Worm (Caenorhabditis elegans): ENCODE data around the gene F53F4.4.

F53F4.4 gene

ce11 chrV:13578637-13579036, 14.5 kb upstream of the F53F4.4 start, which contains the start of gene C50B8.6:
C50B8.6 (plus strand) TSS chrV:13578972.
- TF ChIP-seq him-1 (tag; optimal IDR thresholded peaks at IDR 0.05), result no peak
- no peak for TF ChIP-seq dao-5 (tag; optimal IDR thresholded peaks at IDR 0.05)
- TF ChIP-seq W03F9.2 (tag; optimal IDR thresholded peaks at IDR 0.05), result no peak

ce11 chrV:13580696-13581095, 12.5 kb upstream of the F53F4.4 start, which contains the start of gene C50B8.5:
C50B8.5 (plus strand) TSS chrV:13580968.
- TF ChIP-seq dao-5 (tag; optimal IDR thresholded peaks at IDR 0.05), result no peak
- TF ChIP-seq him-1 (tag; optimal IDR thresholded peaks at IDR 0.05), result no peak
- TF ChIP-seq W03F9.2 (tag; optimal IDR thresholded peaks at IDR 0.05), result no peak

- no peak for TF ChIP-seq W03F9.2 (tag; optimal IDR thresholded peaks at IDR 0.05)
- TF ChIP-seq him-1 (tag; optimal IDR thresholded peaks at IDR 0.05), result no peak
- no peak for TF ChIP-seq dao-5 (tag; optimal IDR thresholded peaks at IDR 0.05)
Observed at ce11 chrV:13584484-13584883, 8.7 kb upstream of the F53F4.4 start, which contains the start of gene F53F4.1. F53F4.1 (plus strand) TSS chrV:13584784.

ce11 chrV:13587902-13588301, 5.3 kb upstream of the F53F4.4 start, which contains the start of gene F53F4.17:
F53F4.17 (plus strand) TSS chrV:13588202.
- TF ChIP-seq W03F9.2 (tag; optimal IDR thresholded peaks at IDR 0.05), result no peak
- no peak for TF ChIP-seq dao-5 (tag; optimal IDR thresholded peaks at IDR 0.05)
- TF ChIP-seq him-1 (tag; optimal IDR thresholded peaks at IDR 0.05), result no peak

ce11 chrV:13589494-13590176, 3.5 kb upstream of the F53F4.4 start, which contains the start of the genes F53F4.2 and F53F4.18:
F53F4.2 (minus strand) TSS chrV:13589594.
F53F4.18 (plus strand) TSS chrV:13590126.
- no peak for TF ChIP-seq him-1 (tag; optimal IDR thresholded peaks at IDR 0.05)
- TF ChIP-seq dao-5 (tag; optimal IDR thresholded peaks at IDR 0.05), result no peak
- no peak for TF ChIP-seq W03F9.2 (tag; optimal IDR thresholded peaks at IDR 0.05)

ce11 chrV:13591504-13592174, 1.5 kb upstream of the F53F4.4 start, which contains the start of gene tbcb-1:
tbcb-1 (plus strand) TSS chrV:13592124.
- TF ChIP-seq him-1 (tag; optimal IDR thresholded peaks at IDR 0.05) (no peak), dao-5 (tag; optimal IDR thresholded peaks at IDR 0.05) (no peak), W03F9.2 (tag; optimal IDR thresholded peaks at IDR 0.05) (peak; percentile 23)

ce11 chrV:13598370-13598769, 5.2 kb downstream of the F53F4.4 start:
- no peak for TF ChIP-seq him-1 (tag; optimal IDR thresholded peaks at IDR 0.05)
- no peak for TF ChIP-seq W03F9.2 (tag; optimal IDR thresholded peaks at IDR 0.05)
- TF ChIP-seq dao-5 (tag; optimal IDR thresholded peaks at IDR 0.05), result no peak

ce11 chrV:13600882-13601281, 7.7 kb downstream of the F53F4.4 start, which contains the start of gene rdy-2:
rdy-2 (minus strand) TSS chrV:13600982.
- TF ChIP-seq W03F9.2 (tag; optimal IDR thresholded peaks at IDR 0.05) (no peak), dao-5 (tag; optimal IDR thresholded peaks at IDR 0.05) (no peak), him-1 (tag; optimal IDR thresholded peaks at IDR 0.05) (no peak)

ce11 chrV:13606651-13607242, 13.6 kb downstream of the F53F4.4 start, which contains the start of gene fmo-4:
fmo-4 (minus strand) TSS chrV:13606701.
- TF ChIP-seq dao-5 (tag; optimal IDR thresholded peaks at IDR 0.05), result no peak
- no peak for TF ChIP-seq W03F9.2 (tag; optimal IDR thresholded peaks at IDR 0.05)
- TF ChIP-seq him-1 (tag; optimal IDR thresholded peaks at IDR 0.05), result no peak

- TF ChIP-seq W03F9.2 (tag; optimal IDR thresholded peaks at IDR 0.05) (no peak), dao-5 (tag; optimal IDR thresholded peaks at IDR 0.05) (no peak), him-1 (tag; optimal IDR thresholded peaks at IDR 0.05) (no peak)
Observed at ce11 chrV:13608486-13608885, 15.3 kb downstream of the F53F4.4 start.

ce11 chrV:13609806-13610205, 16.6 kb downstream of the F53F4.4 start:
- TF ChIP-seq dao-5 (tag; optimal IDR thresholded peaks at IDR 0.05) (no peak), W03F9.2 (tag; optimal IDR thresholded peaks at IDR 0.05) (no peak), him-1 (tag; optimal IDR thresholded peaks at IDR 0.05) (no peak)

ce11 chrV:13611782-13612181, 18.6 kb downstream of the F53F4.4 start, which contains the start of gene spig-9:
spig-9 (minus strand) TSS chrV:13611882.
- TF ChIP-seq dao-5 (tag; optimal IDR thresholded peaks at IDR 0.05), result no peak
- TF ChIP-seq him-1 (tag; optimal IDR thresholded peaks at IDR 0.05), result no peak
- no peak for TF ChIP-seq W03F9.2 (tag; optimal IDR thresholded peaks at IDR 0.05)

ce11 chrV:13613870-13614269, 20.7 kb downstream of the F53F4.4 start, which contains the start of gene F53F4.7:
F53F4.7 (minus strand) TSS chrV:13613970.
- TF ChIP-seq W03F9.2 (tag; optimal IDR thresholded peaks at IDR 0.05) (no peak), him-1 (tag; optimal IDR thresholded peaks at IDR 0.05) (no peak), dao-5 (tag; optimal IDR thresholded peaks at IDR 0.05) (no peak)
